Worm (Caenorhabditis elegans) whole organism, L3 larva: ENCODE measurements around the gene syg-1.
A peak's percentile ranks its signal among the peaks of the same experiment; 100 is the strongest.

Experiments used
- ama-1 ChIP-seq: fragments of 150-350 bp; optimal IDR thresholded peaks from 2 replicates; lab custom pipeline; 2018
- ceh-16 ChIP-seq: sonication (generic microtip); optimal IDR thresholded peaks from 2 replicates; lab custom pipeline; 2017; ENCODE audit warnings: missing biosample characterization, missing genetic modification characterization
- ceh-82 ChIP-seq: fragments of 150-350 bp; optimal IDR thresholded peaks from 2 replicates; lab custom pipeline; 2014; ENCODE audit warnings: missing biosample characterization, missing genetic modification characterization
- ceh-9 ChIP-seq: sonication (generic microtip); optimal IDR thresholded peaks from 2 replicates; lab custom pipeline; 2018; ENCODE audit warnings: missing biosample characterization, missing genetic modification characterization
- daf-12 ChIP-seq: fragments of 150-350 bp; optimal IDR thresholded peaks from 2 replicates; lab custom pipeline; 2014; ENCODE audit warnings: missing biosample characterization, missing genetic modification reagents, missing genetic modification characterization
- egl-27 ChIP-seq: sonication (generic microtip); optimal IDR thresholded peaks from 4 replicates; lab custom pipeline; 2017; ENCODE audit warnings: missing biosample characterization, missing genetic modification reagents, missing genetic modification characterization
- egl-5 ChIP-seq: fragments of 150-350 bp; optimal IDR thresholded peaks from 2 replicates; lab custom pipeline; 2017; ENCODE audit warnings: missing biosample characterization, missing genetic modification reagents, missing genetic modification characterization, inconsistent platforms
- elt-1 ChIP-seq: fragments of 150-350 bp; optimal IDR thresholded peaks from 2 replicates; lab custom pipeline; 2014; ENCODE audit warnings: missing biosample characterization, missing genetic modification characterization
- elt-2 ChIP-seq: sonication (generic microtip); optimal IDR thresholded peaks from 2 replicates; lab custom pipeline; 2016; ENCODE audit warnings: missing genetic modification reagents, mild to moderate bottlenecking, missing genetic modification characterization, missing compliant biosample characterization
- elt-3 ChIP-seq, 3 experiments: fragments of 150-350 bp in 1 of 3; sonication (generic microtip) in 2 of 3; optimal IDR thresholded peaks; 2 replicates in 2 of 3; 4 replicates in 1 of 3; lab custom pipeline; 2014 to 2017; ENCODE audit warnings: missing biosample characterization in 3 of 3, missing genetic modification characterization in 3 of 3
- eor-1 ChIP-seq, 2 experiments: fragments of 150-350 bp; optimal IDR thresholded peaks; 2 replicates each; lab custom pipeline; 2014 to 2018; ENCODE audit warnings: missing biosample characterization in 2 of 2, missing genetic modification characterization in 2 of 2
- fos-1 ChIP-seq: fragments of 150-350 bp; optimal IDR thresholded peaks from 2 replicates; lab custom pipeline; 2014; ENCODE audit warnings: missing biosample characterization, missing genetic modification characterization
- hmg-11 ChIP-seq: sonication (generic microtip); optimal IDR thresholded peaks from 2 replicates; lab custom pipeline; 2016; ENCODE audit warnings: missing genetic modification characterization, missing compliant biosample characterization
- lin-15B ChIP-seq: fragments of 150-350 bp; optimal IDR thresholded peaks from 2 replicates; lab custom pipeline; 2014; ENCODE audit warnings: missing biosample characterization, missing genetic modification characterization
- lin-39 ChIP-seq: fragments of 150-350 bp; optimal IDR thresholded peaks from 2 replicates; lab custom pipeline; 2018; ENCODE audit warnings: missing biosample characterization, missing genetic modification reagents, missing genetic modification characterization
- mdl-1 ChIP-seq: fragments of 150-350 bp; optimal IDR thresholded peaks from 2 replicates; lab custom pipeline; 2014; ENCODE audit warnings: missing biosample characterization, missing genetic modification characterization
- nfya-1 ChIP-seq: sonication (generic microtip); optimal IDR thresholded peaks from 2 replicates; lab custom pipeline; 2017; ENCODE audit warnings: missing genetic modification characterization, mild to moderate bottlenecking, missing compliant biosample characterization, antibody characterized with exemption, moderate library complexity; ENCODE audit not compliant: insufficient read depth
- nhr-11 ChIP-seq: fragments of 150-350 bp; optimal IDR thresholded peaks from 2 replicates; lab custom pipeline; 2014; ENCODE audit warnings: missing biosample characterization, missing genetic modification characterization
- nhr-12 ChIP-seq: fragments of 150-350 bp; optimal IDR thresholded peaks from 2 replicates; lab custom pipeline; 2014; ENCODE audit warnings: missing biosample characterization, missing genetic modification characterization
- nhr-23 ChIP-seq: fragments of 150-350 bp; optimal IDR thresholded peaks from 2 replicates; lab custom pipeline; 2014; ENCODE audit warnings: missing biosample characterization, missing genetic modification reagents, missing genetic modification characterization
- nhr-237 ChIP-seq: fragments of 150-350 bp; optimal IDR thresholded peaks from 2 replicates; lab custom pipeline; 2014; ENCODE audit warnings: missing biosample characterization, missing genetic modification characterization
- nhr-25 ChIP-seq: sonication (generic microtip); optimal IDR thresholded peaks from 2 replicates; lab custom pipeline; 2017; ENCODE audit warnings: missing biosample characterization, missing genetic modification characterization
- nhr-28 ChIP-seq: fragments of 150-350 bp; optimal IDR thresholded peaks from 2 replicates; lab custom pipeline; 2014; ENCODE audit warnings: missing biosample characterization, missing genetic modification characterization
- nhr-43 ChIP-seq: sonication (generic microtip); optimal IDR thresholded peaks from 2 replicates; lab custom pipeline; 2016; ENCODE audit warnings: mild to moderate bottlenecking, missing genetic modification characterization, missing compliant biosample characterization; ENCODE audit not compliant: poor library complexity, severe bottlenecking
- nhr-67 ChIP-seq: fragments of 150-350 bp; optimal IDR thresholded peaks from 2 replicates; lab custom pipeline; 2014; ENCODE audit warnings: missing biosample characterization, missing genetic modification characterization
- nhr-76 ChIP-seq: fragments of 150-350 bp; sonication (generic microtip); optimal IDR thresholded peaks from 5 replicates; lab custom pipeline; 2014; ENCODE audit warnings: missing biosample characterization, missing genetic modification characterization
- pha-4 ChIP-seq: fragments of 150-350 bp; optimal IDR thresholded peaks from 2 replicates; lab custom pipeline; 2014; ENCODE audit warnings: missing biosample characterization, missing genetic modification reagents, missing genetic modification characterization
- pqm-1 ChIP-seq: fragments of 150-350 bp; optimal IDR thresholded peaks from 2 replicates; lab custom pipeline; 2017; ENCODE audit warnings: missing biosample characterization, missing genetic modification characterization, inconsistent platforms
- sea-2 ChIP-seq: fragments of 150-350 bp; sonication (generic microtip); optimal IDR thresholded peaks from 4 replicates; lab custom pipeline; 2014; ENCODE audit warnings: missing biosample characterization, missing genetic modification reagents, missing genetic modification characterization
- snpc-4 ChIP-seq: fragments of 150-350 bp; optimal IDR thresholded peaks from 2 replicates; lab custom pipeline; 2014; ENCODE audit warnings: missing biosample characterization, missing genetic modification characterization
- tbx-2 ChIP-seq: sonication (generic microtip); optimal IDR thresholded peaks from 2 replicates; lab custom pipeline; 2016; ENCODE audit warnings: mild to moderate bottlenecking, missing genetic modification characterization, missing compliant biosample characterization
- unc-39 ChIP-seq: sonication (generic microtip); optimal IDR thresholded peaks from 4 replicates; lab custom pipeline; 2017; ENCODE audit warnings: missing biosample characterization, missing genetic modification characterization
- unc-62 ChIP-seq: fragments of 150-350 bp; sonication (generic microtip); optimal IDR thresholded peaks from 4 replicates; lab custom pipeline; 2014; ENCODE audit warnings: missing biosample characterization, missing genetic modification reagents, missing genetic modification characterization
- ztf-11 ChIP-seq: fragments of 150-350 bp; optimal IDR thresholded peaks from 2 replicates; lab custom pipeline; 2014; ENCODE audit warnings: missing biosample characterization, missing genetic modification characterization
- ztf-4 ChIP-seq: fragments of 150-350 bp; optimal IDR thresholded peaks from 2 replicates; lab custom pipeline; 2014; ENCODE audit warnings: missing biosample characterization, missing genetic modification characterization

The syg-1 gene

DNA sequence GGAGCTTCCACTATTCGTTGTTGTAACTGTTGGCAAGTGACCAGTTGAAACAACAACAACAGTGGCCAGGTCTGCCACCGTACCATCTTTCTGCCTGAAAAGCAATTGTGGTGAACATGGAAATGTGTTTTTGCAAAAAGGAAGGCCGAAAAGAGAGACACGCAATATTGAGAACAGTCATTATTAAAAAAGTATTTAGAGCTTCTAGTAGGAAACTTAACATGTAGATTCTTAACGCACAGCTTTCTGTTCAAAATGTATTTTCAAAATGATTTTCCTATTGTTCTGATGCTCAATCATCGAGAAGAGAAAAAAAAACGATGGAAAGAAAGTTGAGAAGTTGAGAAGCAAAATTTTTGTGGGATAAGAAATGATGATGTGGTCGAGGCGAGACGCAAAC, at the start of gene syg-1:
TSS of gene syg-1 (minus strand) at position 101 of the 400 bp plus-strand sequence.
- TF ChIP-seq nhr-11 (tag; lab: Kevin White, UChicago) (no peak), nhr-43 (tag; lab: Kevin White, UChicago) (no peak), elt-1 (tag; lab: Kevin White, UChicago) (no peak), ztf-4 (tag; lab: Kevin White, UChicago) (no peak), elt-3 (tag; optimal IDR thresholded peaks at IDR 0.05; lab: Kevin White, UChicago) (no peak), snpc-4 (tag; lab: Kevin White, UChicago) (no peak), unc-39 (no peak), ama-1 (no peak), ceh-9 (tag; lab: Kevin White, UChicago) (no peak), nhr-23 (no peak), pha-4 (tag; lab: Kevin White, UChicago) (no peak), lin-39 (tag; lab: Kevin White, UChicago) (no peak), daf-12 (tag; lab: Kevin White, UChicago) (no peak), sea-2 (GFP tag; lab: Kevin White, UChicago) (no peak), nhr-237 (tag; lab: Kevin White, UChicago) (no peak), ceh-16 (no peak)

DNA sequence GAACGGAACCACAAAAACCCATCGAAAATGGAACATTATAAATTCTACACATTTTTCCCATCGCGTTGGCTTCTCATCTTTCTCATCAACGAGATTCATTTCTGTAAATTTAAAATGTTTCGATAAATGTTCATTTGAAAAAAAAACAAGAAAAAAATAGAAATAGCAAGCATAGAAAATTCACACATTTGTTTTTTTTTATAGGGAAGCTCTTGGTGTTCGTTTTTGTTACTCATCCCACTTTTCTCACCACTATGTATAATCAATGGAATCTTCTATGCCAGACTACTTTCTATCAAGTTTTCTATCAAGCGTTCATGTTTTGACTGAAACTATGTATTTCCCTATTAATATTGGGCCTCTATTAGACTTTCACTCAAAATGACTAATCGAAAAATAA, 48.9 kb upstream of the syg-1 start, which contains the start of gene dhcr-24:
TSS of gene dhcr-24 (minus strand) at position 101 of the 400 bp plus-strand sequence.
- no peak for TF ChIP-seq elt-2 (tag; lab: Kevin White, UChicago)
- TF ChIP-seq nhr-237 (tag; lab: Kevin White, UChicago) = no peak
- no peak for TF ChIP-seq unc-62 (GFP tag; lab: Kevin White, UChicago)
- TF ChIP-seq ceh-82 (tag; lab: Kevin White, UChicago) = no peak
- no peak for TF ChIP-seq pqm-1 (tag; lab: Kevin White, UChicago)
- TF ChIP-seq mdl-1 (tag; lab: Kevin White, UChicago) = no peak
- no peak for TF ChIP-seq fos-1 (tag; lab: Kevin White, UChicago)
- TF ChIP-seq ama-1 = no peak

DNA sequence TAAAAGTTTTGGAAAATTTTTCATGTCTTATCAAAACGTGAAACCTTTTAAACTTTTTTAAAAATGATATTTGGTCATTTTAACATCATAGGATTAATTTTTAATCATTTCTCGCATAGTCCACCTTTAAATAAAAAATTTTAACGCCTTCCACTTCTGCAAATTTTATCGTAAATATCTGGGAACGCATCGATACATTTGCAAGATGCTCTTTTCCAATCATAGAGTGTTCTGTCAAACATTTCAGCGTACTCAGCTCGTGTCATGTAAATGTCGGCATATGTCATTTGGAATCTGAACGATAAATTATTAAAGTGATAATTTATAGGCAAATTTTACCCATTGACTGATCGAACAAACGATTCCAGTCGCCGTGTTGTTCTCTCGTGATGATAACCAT, 44.9 kb upstream of the syg-1 start, which contains the start of gene F52H2.5:
TSS of gene F52H2.5 (minus strand) at position 101 of the 400 bp plus-strand sequence.
- TF ChIP-seq unc-62 (GFP tag; lab: Kevin White, UChicago) (no peak), hmg-11 (tag; lab: Kevin White, UChicago) (no peak), nhr-67 (tag; lab: Kevin White, UChicago) (no peak), ztf-11 (no peak), nhr-12 (no peak), tbx-2 (tag; lab: Kevin White, UChicago) (no peak), nhr-76 (tag; lab: Kevin White, UChicago) (no peak), ceh-82 (tag; lab: Kevin White, UChicago) (no peak), ceh-9 (tag; lab: Kevin White, UChicago) (no peak), egl-5 (tag; lab: Kevin White, UChicago) (no peak), eor-1 (tag; optimal IDR thresholded peaks at IDR 0.05; lab: Kevin White, UChicago) (no peak), nhr-28 (tag; lab: Kevin White, UChicago) (no peak), snpc-4 (tag; lab: Kevin White, UChicago) (no peak), ama-1 (no peak), egl-27 (no peak), ztf-4 (tag; lab: Kevin White, UChicago) (no peak), nhr-237 (tag; lab: Kevin White, UChicago) (no peak)
- TF ChIP-seq, all 47 proteins: peak for 0

DNA sequence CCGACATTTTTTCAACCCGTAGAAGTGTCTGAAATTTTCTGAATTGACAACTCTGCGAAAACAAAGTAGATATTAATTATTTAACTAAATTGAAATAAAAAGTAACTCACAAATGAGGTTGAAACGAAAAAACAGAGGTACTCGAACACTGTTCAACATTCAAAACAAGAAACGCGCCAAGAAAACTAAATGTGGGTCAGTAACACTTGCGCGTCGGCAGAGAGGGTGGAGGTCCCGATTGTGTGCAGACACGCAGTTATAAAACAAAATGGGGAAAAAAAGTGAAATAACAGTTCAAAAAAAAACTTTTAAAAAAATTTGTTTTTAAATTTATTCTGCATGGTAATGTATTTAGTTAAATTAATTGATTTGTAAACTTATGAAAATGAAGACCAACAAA, 44.3 kb upstream of the syg-1 start:
- no peak for TF ChIP-seq elt-3 (tag; optimal IDR thresholded peaks at IDR 0.05; lab: Kevin White, UChicago)
- TF ChIP-seq pqm-1 (tag; lab: Kevin White, UChicago) = no peak
- no peak for TF ChIP-seq lin-39 (tag; lab: Kevin White, UChicago)
- peak; percentile 50 for TF ChIP-seq snpc-4 (tag; lab: Kevin White, UChicago)
- peak; percentile 34 for TF ChIP-seq hmg-11 (tag; lab: Kevin White, UChicago)
- TF ChIP-seq nhr-12 = no peak
- TF ChIP-seq tbx-2 (tag; lab: Kevin White, UChicago) = peak; percentile 15
- peak; percentile 0 for TF ChIP-seq nhr-25 (tag; lab: Kevin White, UChicago)
- TF ChIP-seq egl-5 (tag; lab: Kevin White, UChicago) = no peak
- TF ChIP-seq pha-4 (tag; lab: Kevin White, UChicago) = peak; percentile 74
- TF ChIP-seq ceh-16 = no peak
- TF ChIP-seq nfya-1 (tag; lab: Kevin White, UChicago) = peak; percentile 53
- peak; percentile 14 for TF ChIP-seq nhr-23
- no peak for TF ChIP-seq nhr-237 (tag; lab: Kevin White, UChicago)
- TF ChIP-seq lin-15B (tag; lab: Kevin White, UChicago) = peak; percentile 46
- no peak for TF ChIP-seq nhr-76 (tag; lab: Kevin White, UChicago)
- no peak for TF ChIP-seq ztf-4 (tag; lab: Kevin White, UChicago)
- TF ChIP-seq, all 47 proteins: peak for 8
